Fruit fly (Drosophila melanogaster) Kc167 (cell line): ENCODE results near the gene CAH6.

Experiments
- Sin3A ChIP-seq: fragments of >200 bp; optimal IDR thresholded peaks from 2 replicates; lab custom pipeline; 2018; ENCODE audit warnings: missing external identifiers
- h ChIP-seq: fragments of >200 bp; optimal IDR thresholded peaks from 3 replicates; lab custom pipeline; 2018; ENCODE audit warnings: missing external identifiers
- insv ChIP-seq: fragments of >200 bp; optimal IDR thresholded peaks from 3 replicates; lab custom pipeline; 2018; ENCODE audit warnings: missing external identifiers
- psq ChIP-seq: fragments of >200 bp; optimal IDR thresholded peaks from 2 replicates; lab custom pipeline; 2017; ENCODE audit warnings: missing external identifiers
- ttk ChIP-seq: sonication (Bioruptor generic); optimal IDR thresholded peaks from 2 replicates; lab custom pipeline; 2017; ENCODE audit warnings: missing external identifiers

- TF ChIP-seq Sin3A (lab: Kevin White, UChicago) (no peak), psq (no peak), h (no peak), ttk (no peak), insv (lab: Kevin White, UChicago) (no peak)
These were observed 39.1 kb upstream of the CAH6 start for dm6 chr3R:31218214-31218876.
